Worm (Caenorhabditis elegans) whole organism, midembryonic: ENCODE results near the gene M02D8.5.

Source experiments
- T22C8.4 ChIP-seq: fragments of 200-800 bp; sonication (Bioruptor generic); IDR thresholded peaks from 2 replicates; pipeline ENCODE4 v1.3.6; 2022; ENCODE audit warnings: missing genetic modification characterization, missing compliant biosample characterization
- cog-1 ChIP-seq: sonication (generic microtip); optimal IDR thresholded peaks from 2 replicates; lab custom pipeline; 2016; ENCODE audit warnings: missing genetic modification characterization, missing compliant biosample characterization
- flt-1 ChIP-seq: fragments of 200-800 bp; sonication (Bioruptor generic); IDR thresholded peaks from 2 replicates; pipeline ENCODE4 v1.3.6; 2022; ENCODE audit warnings: missing genetic modification characterization, missing compliant biosample characterization
- med-1 ChIP-seq: sonication (generic microtip); optimal IDR thresholded peaks from 2 replicates; lab custom pipeline; 2017; ENCODE audit warnings: missing genetic modification characterization, mild to moderate bottlenecking, missing compliant biosample characterization, antibody characterized with exemption, missing genetic modification reagents; ENCODE audit not compliant: insufficient read depth
- ref-1 ChIP-seq: fragments of 200-800 bp; sonication (Bioruptor generic); conservative IDR thresholded peaks from 2 replicates; pipeline ENCODE4 v1.3.6; 2022; ENCODE audit warnings: missing genetic modification reagents, missing genetic modification characterization, missing compliant biosample characterization
- ztf-23 ChIP-seq: fragments of 200-800 bp; sonication (Bioruptor generic); IDR thresholded peaks from 2 replicates; pipeline ENCODE4 v1.3.6; 2022; ENCODE audit warnings: missing genetic modification reagents, missing genetic modification characterization, missing compliant biosample characterization
- ztf-29 ChIP-seq: fragments of 200-800 bp; sonication (Bioruptor generic); IDR thresholded peaks from 2 replicates; pipeline ENCODE4 v1.3.6; 2022; ENCODE audit warnings: missing genetic modification reagents, missing genetic modification characterization, missing compliant biosample characterization

DNA sequence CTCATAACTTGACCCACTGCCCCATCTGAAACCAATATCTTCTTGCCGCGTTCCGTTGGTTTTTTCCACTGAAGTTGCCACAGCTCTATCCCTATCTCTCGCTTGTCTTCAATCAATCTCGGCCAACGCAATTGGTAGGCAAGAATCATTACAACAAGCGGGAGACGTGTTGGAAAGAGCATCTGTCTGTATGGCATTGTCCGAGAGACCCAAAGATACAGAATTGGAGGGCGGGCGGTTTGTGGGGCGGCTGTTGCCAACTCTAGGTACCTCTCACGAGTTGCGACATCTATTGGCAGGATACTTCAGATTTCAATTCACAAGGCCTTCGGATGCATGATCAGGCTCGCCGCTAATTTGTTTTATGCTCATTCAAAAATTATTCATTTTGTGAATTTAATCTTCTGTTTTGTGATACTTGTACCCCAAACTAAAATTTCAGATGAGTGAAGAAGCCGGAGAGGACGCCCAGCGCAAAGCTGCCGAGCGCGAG, 27.7 kb upstream of the M02D8.5 start, which contains the start of gene unc-27:
- no peak for TF ChIP-seq ztf-23 (GFP tag; lab: Robert Waterston, UW)
- no peak for TF ChIP-seq med-1 (GFP tag; lab: Kevin White, UChicago)
- no peak for TF ChIP-seq flt-1 (GFP tag; lab: Robert Waterston, UW)
- no peak for TF ChIP-seq ztf-29 (GFP tag; lab: Robert Waterston, UW)
- no peak for TF ChIP-seq cog-1 (tag; lab: Kevin White, UChicago)
- TF ChIP-seq T22C8.4 = no peak
- TF ChIP-seq ref-1 (GFP tag; lab: Robert Waterston, UW) = no peak
